Worm (Caenorhabditis elegans): Measurements from ENCODE around the gene rip-1.
A peak's percentile ranks its signal among the peaks of the same experiment; 100 is the strongest.

Gene rip-1

DNA sequence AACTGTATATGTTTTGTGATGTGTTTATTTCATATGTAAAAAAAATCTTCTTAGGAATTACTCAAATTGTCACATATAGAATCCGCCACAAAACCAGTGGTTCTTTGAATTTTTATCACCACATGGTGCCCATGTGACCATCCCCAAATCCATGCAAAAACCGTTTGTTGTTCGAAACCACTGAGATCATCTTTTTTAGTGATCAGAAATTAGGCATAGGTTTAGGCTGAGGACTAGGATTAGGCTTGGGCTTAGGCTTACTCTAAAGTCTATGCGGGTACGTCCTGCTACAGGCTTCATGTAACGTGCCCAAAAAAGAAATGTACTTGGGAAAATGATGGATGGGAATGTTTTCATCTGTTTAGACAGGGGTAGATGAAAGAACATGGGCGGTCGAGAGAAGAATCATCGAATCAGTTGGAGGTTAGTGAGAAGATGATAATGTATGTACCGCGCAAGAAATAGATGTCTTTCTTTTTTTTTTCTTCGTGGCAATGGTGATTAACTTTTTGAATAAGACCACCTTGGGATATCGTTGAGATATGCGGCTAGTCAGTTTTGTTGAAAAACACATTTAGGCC is 22.2 kb downstream of the rip-1 start:
- TF ChIP-seq egl-13 (tag; optimal IDR thresholded peaks at IDR 0.05), result no peak
- peak in 2 of 6 experiments; percentile 19 to 79 for TF ChIP-seq elt-3 (tag; optimal IDR thresholded peaks at IDR 0.05)
- peak in 1 of 2 experiments; percentile 36 for TF ChIP-seq lin-35 (GFP tag; optimal IDR thresholded peaks at IDR 0.05)
- TF ChIP-seq nhr-71 (tag; optimal IDR thresholded peaks at IDR 0.05), result peak; percentile 37
- peak; percentile 27 for TF ChIP-seq nhr-90 (tag; optimal IDR thresholded peaks at IDR 0.05; ENCODE audit: poor library complexity)
- TF ChIP-seq snu-23 (GFP tag; optimal IDR thresholded peaks at IDR 0.05), result peak; percentile 39
- no peak for TF ChIP-seq ama-1 (optimal IDR thresholded peaks at IDR 0.05)
- no peak for TF ChIP-seq snpc-4 (tag; optimal IDR thresholded peaks at IDR 0.05)
- TF ChIP-seq sup-37 (GFP tag; optimal IDR thresholded peaks at IDR 0.05), result no peak
- TF ChIP-seq lin-14 (GFP tag; optimal IDR thresholded peaks at IDR 0.05), result peak; percentile 51
- peak in 1 of 2 experiments; percentile 15 for TF ChIP-seq mdl-1 (tag; optimal IDR thresholded peaks at IDR 0.05)
- peak; percentile 52 for TF ChIP-seq nhr-85 (tag)
- TF ChIP-seq nhr-237 (tag; optimal IDR thresholded peaks at IDR 0.05), result no peak
- TF ChIP-seq nhr-19 (GFP tag; conservative IDR thresholded peaks at IDR 0.05), result peak; percentile 28; the same call in 1 of the 2 replicates
- TF ChIP-seq nhr-20 (tag; optimal IDR thresholded peaks at IDR 0.05), result peak; percentile 27
- peak; percentile 62 for TF ChIP-seq blmp-1 (tag; optimal IDR thresholded peaks at IDR 0.05)
- TF ChIP-seq unc-62 (GFP tag; optimal IDR thresholded peaks at IDR 0.05), result no peak

DNA sequence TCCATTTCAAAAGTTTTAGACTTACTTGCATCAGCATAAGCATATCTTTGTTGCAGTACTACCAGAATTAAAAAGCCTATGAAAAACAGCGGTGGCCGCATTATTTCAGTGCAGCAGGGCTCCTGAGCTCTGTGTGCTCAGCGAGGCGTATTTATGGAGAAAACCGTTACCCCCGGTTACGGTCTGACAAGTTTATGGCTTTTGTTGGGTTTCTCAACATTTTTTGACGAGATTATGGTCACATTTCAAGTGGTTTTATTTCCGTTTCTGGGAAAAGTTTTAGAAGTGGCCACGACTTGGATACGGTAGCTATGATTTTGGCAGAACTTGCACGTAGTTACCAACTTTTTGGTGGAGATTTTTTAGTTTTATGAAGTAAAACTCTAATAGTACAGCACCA is 24.6 kb downstream of the rip-1 start, which contains the start of gene paml-1:
TSS of gene paml-1 (minus strand) at position 101 of the 400 bp plus-strand sequence.
- TF ChIP-seq irx-1 (tag; optimal IDR thresholded peaks at IDR 0.05) (no peak), C04F5.9 (tag; optimal IDR thresholded peaks at IDR 0.05) (no peak), hpl-2 (GFP tag; optimal IDR thresholded peaks at IDR 0.05) (no peak), unc-86 (tag; optimal IDR thresholded peaks at IDR 0.05) (no peak), nhr-85 (tag) (peak; percentile 40), lin-14 (GFP tag; optimal IDR thresholded peaks at IDR 0.05) (no peak)

DNA sequence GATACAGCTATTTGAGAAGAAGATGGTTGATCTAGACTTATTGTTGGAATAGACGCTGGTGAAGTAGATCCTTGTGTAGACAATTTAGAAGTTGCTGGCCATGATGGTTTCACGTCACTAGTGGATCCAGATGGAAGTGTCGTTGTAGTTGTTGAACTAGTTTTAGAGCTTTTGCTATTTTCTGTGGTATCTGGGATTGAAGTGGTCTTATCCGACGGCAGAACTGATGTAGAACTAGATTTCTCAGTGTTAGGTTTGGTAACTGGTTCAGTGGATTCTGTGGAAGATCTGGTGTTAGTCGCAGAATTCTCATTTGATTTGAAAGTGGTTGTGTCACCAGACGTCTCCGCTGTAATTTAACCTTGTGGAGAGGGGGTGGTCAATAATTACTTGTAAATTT is 26.9 kb downstream of the rip-1 start:
- no peak for TF ChIP-seq hlh-4 (tag; optimal IDR thresholded peaks at IDR 0.05)
- no peak for TF ChIP-seq alr-1 (tag; optimal IDR thresholded peaks at IDR 0.05; ENCODE audit: borderline replicate concordance)
- TF ChIP-seq fos-1 (tag; optimal IDR thresholded peaks at IDR 0.05), result no peak
- TF ChIP-seq nhr-47 (tag; optimal IDR thresholded peaks at IDR 0.05), result no peak
- TF ChIP-seq isw-1 (GFP tag; IDR thresholded peaks at IDR 0.05), result no peak
- no peak for TF ChIP-seq ceh-90 (tag; optimal IDR thresholded peaks at IDR 0.05)
- no peak for TF ChIP-seq C34B4.2 (tag; optimal IDR thresholded peaks at IDR 0.05)
- TF ChIP-seq pag-3 (tag; optimal IDR thresholded peaks at IDR 0.05; ENCODE audit: borderline replicate concordance, insufficient read depth), result no peak
- no peak for TF ChIP-seq F16B12.6 (tag; optimal IDR thresholded peaks at IDR 0.05)
- no peak for TF ChIP-seq irx-1 (tag; optimal IDR thresholded peaks at IDR 0.05)
- no peak for TF ChIP-seq xbp-1 (tag; optimal IDR thresholded peaks at IDR 0.05)
- no peak for TF ChIP-seq ceh-8 (GFP tag; optimal IDR thresholded peaks at IDR 0.05)
- no peak for TF ChIP-seq dsc-1 (tag; optimal IDR thresholded peaks at IDR 0.05)
- no peak for TF ChIP-seq lin-14 (GFP tag; optimal IDR thresholded peaks at IDR 0.05)
- no peak for TF ChIP-seq grh-1 (GFP tag; IDR thresholded peaks at IDR 0.05)
- TF ChIP-seq sptf-1 (tag; optimal IDR thresholded peaks at IDR 0.05), result no peak
- TF ChIP-seq lir-3 (tag; optimal IDR thresholded peaks at IDR 0.05; ENCODE audit: poor library complexity), result no peak
- no peak for TF ChIP-seq blmp-1 (tag; optimal IDR thresholded peaks at IDR 0.05)

DNA sequence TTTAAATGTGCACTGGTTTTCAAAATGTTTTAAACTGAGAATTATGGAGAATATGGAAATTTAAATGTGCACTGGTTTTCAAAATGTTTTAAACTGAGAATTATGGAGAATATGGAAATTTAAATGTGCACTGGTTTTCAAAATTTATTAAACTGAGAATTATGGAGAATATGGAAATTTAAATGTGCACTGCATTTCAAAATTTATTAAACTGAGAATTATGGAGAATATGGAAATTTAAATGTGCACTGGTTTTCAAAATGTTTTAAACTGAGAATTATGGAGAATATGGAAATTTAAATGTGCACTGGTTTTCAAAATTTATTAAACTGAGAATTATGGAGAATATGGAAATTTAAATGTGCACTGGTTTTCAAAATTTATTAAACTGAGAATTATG is 33.5 kb downstream of the rip-1 start:
- TF ChIP-seq nhr-28 (tag; optimal IDR thresholded peaks at IDR 0.05) (peak; percentile 47), lir-3 (tag; optimal IDR thresholded peaks at IDR 0.05; ENCODE audit: poor library complexity) (peak; percentile 79)
